Worm (Caenorhabditis elegans) whole organism, L1 larva: ENCODE data around the gene srz-54.

ENCODE experiments used
- C04F5.9 ChIP-seq: sonication (generic microtip); optimal IDR thresholded peaks from 2 replicates; lab custom pipeline; 2016; ENCODE audit warnings: missing genetic modification characterization, missing compliant biosample characterization
- F16B12.6 ChIP-seq: fragments of 150-350 bp; optimal IDR thresholded peaks from 2 replicates; lab custom pipeline; 2014; ENCODE audit warnings: missing biosample characterization, missing genetic modification characterization
- alr-1 ChIP-seq: fragments of 200-800 bp; sonication (Bioruptor generic); optimal IDR thresholded peaks from 2 replicates; lab custom pipeline; 2018; ENCODE audit warnings: borderline replicate concordance, mild to moderate bottlenecking, missing genetic modification characterization, missing compliant biosample characterization
- aly-2 ChIP-seq: fragments of 150-350 bp; optimal IDR thresholded peaks from 2 replicates; lab custom pipeline; 2014; ENCODE audit warnings: missing biosample characterization, missing genetic modification characterization
- ceh-63 ChIP-seq: fragments of 200-800 bp; sonication (Bioruptor generic); optimal IDR thresholded peaks from 2 replicates; lab custom pipeline; 2018; ENCODE audit warnings: mild to moderate bottlenecking, missing genetic modification characterization, missing compliant biosample characterization
- ceh-82 ChIP-seq, 3 experiments: fragments of 150-350 bp in 1 of 3; sonication (generic microtip) in 2 of 3; optimal IDR thresholded peaks; 2 replicates each; lab custom pipeline; 2014 to 2017; ENCODE audit warnings: missing biosample characterization in 3 of 3, missing genetic modification characterization in 3 of 3
- ceh-88 ChIP-seq: fragments of 200-800 bp; sonication (Bioruptor generic); IDR thresholded peaks from 2 replicates; pipeline ENCODE4 v1.3.6; 2022; ENCODE audit warnings: missing genetic modification characterization, missing compliant biosample characterization
- elt-2 ChIP-seq: sonication (generic microtip); optimal IDR thresholded peaks from 2 replicates; lab custom pipeline; 2016; ENCODE audit warnings: missing genetic modification characterization, mild to moderate bottlenecking, inconsistent platforms, missing compliant biosample characterization, missing genetic modification reagents
- fkh-8 ChIP-seq: sonication (generic microtip); optimal IDR thresholded peaks from 2 replicates; lab custom pipeline; 2016; ENCODE audit warnings: mild to moderate bottlenecking, missing genetic modification characterization, missing compliant biosample characterization
- fos-1 ChIP-seq: fragments of 150-350 bp; optimal IDR thresholded peaks from 2 replicates; lab custom pipeline; 2014; ENCODE audit warnings: missing biosample characterization, missing genetic modification characterization
- hlh-4 ChIP-seq: sonication (generic microtip); optimal IDR thresholded peaks from 2 replicates; lab custom pipeline; 2016; ENCODE audit warnings: mild to moderate bottlenecking, missing genetic modification characterization, missing compliant biosample characterization
- irx-1 ChIP-seq: sonication (generic microtip); optimal IDR thresholded peaks from 2 replicates; lab custom pipeline; 2016; ENCODE audit warnings: missing genetic modification characterization, missing compliant biosample characterization
- isw-1 ChIP-seq: fragments of 200-800 bp; sonication (Bioruptor generic); IDR thresholded peaks from 2 replicates; pipeline ENCODE4 v1.3.6; 2022; ENCODE audit warnings: missing genetic modification characterization, missing compliant biosample characterization
- jun-1 ChIP-seq: fragments of 150-350 bp; optimal IDR thresholded peaks from 2 replicates; lab custom pipeline; 2014; ENCODE audit warnings: missing biosample characterization, missing genetic modification reagents, missing genetic modification characterization
- lin-13 ChIP-seq: fragments of 150-350 bp; optimal IDR thresholded peaks from 2 replicates; lab custom pipeline; 2014; ENCODE audit warnings: missing biosample characterization, missing genetic modification reagents, missing genetic modification characterization
- lin-14 ChIP-seq: fragments of 200-800 bp; sonication (Bioruptor generic); optimal IDR thresholded peaks from 2 replicates; lab custom pipeline; 2018; ENCODE audit warnings: mild to moderate bottlenecking, missing genetic modification characterization, moderate library complexity, missing compliant biosample characterization
- lin-35 ChIP-seq, 2 experiments: fragments of 150-350 bp; optimal IDR thresholded peaks; 2 replicates each; lab custom pipeline; 2014; ENCODE audit warnings: missing biosample characterization in 2 of 2, missing genetic modification characterization in 2 of 2, missing genetic modification reagents in 2 of 2
- mef-2 ChIP-seq: fragments of 150-350 bp; optimal IDR thresholded peaks from 2 replicates; lab custom pipeline; 2014; ENCODE audit warnings: missing biosample characterization, missing genetic modification characterization
- mep-1 ChIP-seq: fragments of 150-350 bp; optimal IDR thresholded peaks from 2 replicates; lab custom pipeline; 2014; ENCODE audit warnings: missing biosample characterization, missing genetic modification characterization
- nhr-11 ChIP-seq: fragments of 150-350 bp; optimal IDR thresholded peaks from 2 replicates; lab custom pipeline; 2014; ENCODE audit warnings: missing biosample characterization, missing genetic modification characterization
- nhr-77 ChIP-seq: fragments of 150-350 bp; optimal IDR thresholded peaks from 2 replicates; lab custom pipeline; 2014; ENCODE audit warnings: missing biosample characterization, missing genetic modification characterization
- nhr-85 ChIP-seq: sonication (generic microtip); peaks from one replicate; lab custom pipeline; 2016; ENCODE audit warnings: missing genetic modification characterization, inconsistent platforms, missing compliant biosample characterization
- pag-3 ChIP-seq: sonication (generic microtip); optimal IDR thresholded peaks from 2 replicates; lab custom pipeline; 2017; ENCODE audit warnings: missing genetic modification characterization, mild to moderate bottlenecking, missing compliant biosample characterization, antibody characterized with exemption, borderline replicate concordance; ENCODE audit not compliant: insufficient read depth
- pqm-1 ChIP-seq: sonication (generic microtip); optimal IDR thresholded peaks from 3 replicates; lab custom pipeline; 2017; ENCODE audit warnings: missing biosample characterization, missing genetic modification characterization
- rnt-1 ChIP-seq: sonication (generic microtip); optimal IDR thresholded peaks from 2 replicates; lab custom pipeline; 2016; ENCODE audit warnings: mild to moderate bottlenecking, missing genetic modification characterization, moderate library complexity, missing compliant biosample characterization
- skn-1 ChIP-seq: fragments of 150-350 bp; optimal IDR thresholded peaks from 2 replicates; lab custom pipeline; 2014; ENCODE audit warnings: missing biosample characterization, missing genetic modification characterization
- sox-4 ChIP-seq: sonication (generic microtip); optimal IDR thresholded peaks from 2 replicates; lab custom pipeline; 2016; ENCODE audit warnings: missing genetic modification characterization, missing compliant biosample characterization
- swsn-7 ChIP-seq: sonication (generic microtip); optimal IDR thresholded peaks from 2 replicates; lab custom pipeline; 2016; ENCODE audit warnings: missing genetic modification characterization, missing compliant biosample characterization
- tlp-1 ChIP-seq: fragments of 150-350 bp; optimal IDR thresholded peaks from 2 replicates; lab custom pipeline; 2014; ENCODE audit warnings: missing biosample characterization, missing genetic modification characterization
- unc-62 ChIP-seq: fragments of 150-350 bp; optimal IDR thresholded peaks from 2 replicates; lab custom pipeline; 2014; ENCODE audit warnings: missing biosample characterization, missing genetic modification reagents, missing genetic modification characterization
- unc-98 ChIP-seq: fragments of 200-800 bp; sonication (Bioruptor generic); IDR thresholded peaks from 2 replicates; pipeline ENCODE4 v1.3.6; 2022; ENCODE audit warnings: missing genetic modification characterization, missing compliant biosample characterization
- vab-15 ChIP-seq: sonication (generic microtip); optimal IDR thresholded peaks from 2 replicates; lab custom pipeline; 2017; ENCODE audit warnings: missing genotype, mild to moderate bottlenecking, missing genetic modification characterization, missing compliant biosample characterization
- zip-4 ChIP-seq: fragments of 200-800 bp; sonication (Bioruptor generic); optimal IDR thresholded peaks from 2 replicates; lab custom pipeline; 2018; ENCODE audit warnings: mild to moderate bottlenecking, missing genetic modification characterization, moderate library complexity, missing compliant biosample characterization

Gene srz-54

ce11 chrV:17014050-17014449, 33.6 kb downstream of the srz-54 start, which contains the start of gene clc-13 (continued):
- no peak for TF ChIP-seq ceh-82 (tag; optimal IDR thresholded peaks at IDR 0.05; lab: Kevin White, UChicago)
- TF ChIP-seq, all 84 proteins: peak for 4

DNA sequence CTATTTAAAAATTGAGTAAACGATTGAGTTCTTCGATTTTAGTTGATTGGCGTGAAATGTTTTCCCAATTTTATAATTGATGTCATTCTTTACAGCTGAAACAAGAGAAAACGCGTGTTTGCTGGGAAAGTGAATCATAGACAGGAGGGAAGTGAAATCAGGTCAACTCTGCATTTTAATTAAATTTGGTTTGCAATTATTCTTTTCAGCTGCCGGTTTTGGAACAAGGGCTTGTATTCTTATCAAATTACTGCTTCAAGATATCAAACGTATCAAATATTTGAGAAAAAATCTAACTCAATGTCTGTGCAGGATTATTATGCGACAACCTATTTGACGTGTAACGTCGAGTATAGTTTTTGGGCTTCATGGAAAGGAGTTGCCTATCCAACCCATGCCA, 36.3 kb downstream of the srz-54 start, which contains the start of gene srh-97:
Gene srh-97, plus strand, starts transcription at position 301 of the 400 bp plus-strand sequence.
- TF ChIP-seq hlh-4 (tag; lab: Kevin White, UChicago) (peak; percentile 25), mef-2 (no peak), F16B12.6 (tag; lab: Kevin White, UChicago) (no peak), lin-13 (GFP tag; lab: Kevin White, UChicago) (no peak), nhr-77 (tag; lab: Kevin White, UChicago) (no peak)
- TF ChIP-seq, all 84 proteins: peak for 1

ce11 chrV:17019690-17020089, 39.2 kb downstream of the srz-54 start, which contains the start of gene F49H6.17:
F49H6.17 (plus strand) TSS chrV:17019990.
- TF ChIP-seq jun-1 (no peak), pag-3 (tag; lab: Kevin White, UChicago) (no peak), zip-4 (GFP tag; lab: Kevin White, UChicago) (no peak), aly-2 (no peak), ceh-88 (no peak), lin-14 (GFP tag; lab: Kevin White, UChicago) (no peak), unc-98 (GFP tag; lab: Robert Waterston, UW) (no peak), fkh-8 (tag; lab: Kevin White, UChicago) (no peak), fos-1 (tag; lab: Kevin White, UChicago) (no peak), isw-1 (GFP tag; lab: Robert Waterston, UW) (no peak), unc-62 (GFP tag; lab: Kevin White, UChicago) (no peak), mep-1 (tag; lab: Kevin White, UChicago) (no peak), tlp-1 (tag; lab: Kevin White, UChicago) (no peak), vab-15 (tag; lab: Kevin White, UChicago) (no peak), F16B12.6 (tag; lab: Kevin White, UChicago) (no peak)

- TF ChIP-seq C04F5.9, result no peak
- TF ChIP-seq lin-13 (GFP tag; lab: Kevin White, UChicago), result no peak
- no peak for TF ChIP-seq irx-1 (tag; lab: Kevin White, UChicago)
- TF ChIP-seq nhr-11 (tag; lab: Kevin White, UChicago), result no peak
Observed at ce11 chrV:17021361-17021760, 40.9 kb downstream of the srz-54 start, which contains the start of gene F49H6.12. F49H6.12 (minus strand) TSS chrV:17021461.

DNA sequence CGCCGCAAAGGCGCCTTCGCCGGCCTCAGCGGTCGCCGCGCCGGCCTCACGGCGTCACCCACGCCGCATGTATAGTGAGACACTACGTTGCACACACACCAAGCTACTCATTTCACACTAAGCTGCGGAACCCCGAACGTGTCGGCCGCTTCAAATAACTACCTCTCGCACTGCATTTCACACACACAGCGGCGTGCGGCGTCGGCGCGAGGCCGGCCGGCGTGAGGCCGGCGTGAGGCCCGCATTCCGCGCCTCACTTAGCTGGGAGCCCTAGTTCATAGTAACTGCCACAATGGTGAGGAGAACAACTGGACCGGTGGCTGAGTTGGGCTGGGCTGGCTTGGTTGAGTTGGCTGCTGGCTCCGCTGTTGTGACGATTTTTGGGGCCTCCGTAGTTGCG, 41.6 kb downstream of the srz-54 start:
- peak; percentile 24 for TF ChIP-seq nhr-85 (tag; lab: Kevin White, UChicago)

DNA sequence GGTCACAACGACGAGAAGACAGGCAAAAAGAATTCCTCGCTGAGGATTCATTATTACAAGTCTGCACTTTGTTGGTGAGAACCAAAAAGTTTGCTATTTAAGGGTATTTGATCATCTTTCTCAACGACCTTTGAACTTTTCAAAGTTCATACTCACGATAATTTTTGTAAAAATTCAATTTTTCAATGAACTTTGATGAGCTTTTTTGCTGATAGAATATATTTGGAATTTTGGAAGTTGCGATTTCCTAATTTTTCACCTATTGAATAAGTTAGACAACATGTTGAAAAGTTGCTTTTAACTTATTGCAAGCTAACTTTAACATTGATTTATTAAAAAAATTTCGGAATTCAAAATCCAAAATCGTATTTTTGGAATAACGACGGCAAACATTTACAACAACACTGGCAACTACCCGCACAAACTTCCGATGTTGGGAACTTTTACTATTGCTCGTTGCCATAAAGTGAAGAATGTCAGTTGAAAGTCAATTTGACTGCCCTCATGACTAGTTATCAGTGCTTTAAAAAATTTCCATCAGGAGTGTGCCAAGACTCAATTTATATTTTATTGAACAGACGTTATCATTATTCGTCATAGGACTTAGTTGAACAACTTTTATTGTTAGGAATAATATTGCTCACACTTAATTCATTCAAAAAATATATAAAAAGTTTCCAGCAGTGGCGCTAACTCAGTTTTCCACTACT, 42.3 kb downstream of the srz-54 start, which contains the start of the genes F49H6.8 and F49H6.5:
Gene F49H6.8, minus strand, starts transcription at position 51 of the 710 bp plus-strand sequence.
Gene F49H6.5, plus strand, starts transcription at position 629 of the 710 bp plus-strand sequence.
- no peak for TF ChIP-seq ceh-63 (GFP tag; lab: Kevin White, UChicago)
- no peak for TF ChIP-seq rnt-1 (tag; lab: Kevin White, UChicago)
- no peak for TF ChIP-seq ceh-82 (tag; optimal IDR thresholded peaks at IDR 0.05; lab: Kevin White, UChicago)
- TF ChIP-seq ceh-88, result no peak
- peak; percentile 51 for TF ChIP-seq elt-2 (tag; lab: Kevin White, UChicago)
- no peak for TF ChIP-seq unc-62 (GFP tag; lab: Kevin White, UChicago)
- TF ChIP-seq pqm-1, result no peak
- TF ChIP-seq lin-35 (GFP tag; optimal IDR thresholded peaks at IDR 0.05; lab: Kevin White, UChicago), result peak in 1 of 2 experiments; percentile 20
- no peak for TF ChIP-seq alr-1 (tag; lab: Kevin White, UChicago)
- no peak for TF ChIP-seq swsn-7 (tag; lab: Kevin White, UChicago)
- no peak for TF ChIP-seq skn-1
- no peak for TF ChIP-seq sox-4 (tag; lab: Kevin White, UChicago)
- TF ChIP-seq tlp-1 (tag; lab: Kevin White, UChicago), result peak; percentile 42
- no peak for TF ChIP-seq unc-98 (GFP tag; lab: Robert Waterston, UW)
